Fruit fly (Drosophila melanogaster): ENCODE results near the gene Cph.

- TF ChIP-seq Smox (GFP tag; optimal IDR thresholded peaks at IDR 0.05) (peak; percentile 56), Sox102F (GFP tag; optimal IDR thresholded peaks at IDR 0.05) (peak; percentile 27)
Observed at dm6 chrX:7285995-7286985, 148.8 kb downstream of the Cph start, which contains the start of gene CG2059.
